Fruit fly (Drosophila melanogaster) whole organism, embryonic: ENCODE results near the gene Fer3HCH.

Experiments used
- Abd-B ChIP-seq: fragments of 200-800 bp; sonication (Bioruptor generic); optimal IDR thresholded peaks from 2 replicates; lab custom pipeline; 2018; ENCODE audit warnings: missing biosample characterization, mild to moderate bottlenecking, missing genetic modification characterization, moderate library complexity
- Atf3 ChIP-seq: fragments of 200-800 bp; sonication (Bioruptor generic); optimal IDR thresholded peaks from 3 replicates; lab custom pipeline; 2016; ENCODE audit warnings: missing biosample characterization, missing genetic modification characterization
- Atf6 ChIP-seq: fragments of 200-800 bp; sonication (Bioruptor generic); IDR thresholded peaks from 2 replicates; pipeline ENCODE4 v1.3.6; 2022; ENCODE audit warnings: missing biosample characterization, missing genetic modification characterization
- B-H1 ChIP-seq: fragments of 200-800 bp; sonication (Bioruptor generic); IDR thresholded peaks from 3 replicates; pipeline ENCODE4 v1.3.6; 2022; ENCODE audit warnings: missing biosample characterization, missing genetic modification characterization
- CG10654 ChIP-seq: fragments of 200-800 bp; sonication (Bioruptor generic); optimal IDR thresholded peaks from 2 replicates; lab custom pipeline; 2016; ENCODE audit warnings: missing biosample characterization, missing genetic modification characterization
- CG11695 ChIP-seq: fragments of 200-800 bp; sonication (Bioruptor generic); IDR thresholded peaks from 3 replicates; pipeline ENCODE4 v1.3.6; 2022; ENCODE audit warnings: missing biosample characterization, missing genetic modification characterization
- CG14710 ChIP-seq: fragments of 200-800 bp; sonication (Bioruptor generic); optimal IDR thresholded peaks from 3 replicates; lab custom pipeline; 2019; ENCODE audit warnings: missing biosample characterization, mild to moderate bottlenecking, missing genetic modification characterization, moderate library complexity
- CG1602 ChIP-seq: fragments of 200-800 bp; sonication (Bioruptor generic); optimal IDR thresholded peaks from 3 replicates; lab custom pipeline; 2016; ENCODE audit warnings: missing biosample characterization, missing genetic modification characterization
- CG17328 ChIP-seq: fragments of 200-800 bp; sonication (Bioruptor generic); IDR thresholded peaks from 2 replicates; pipeline ENCODE4 v1.3.6; 2022; ENCODE audit warnings: missing biosample characterization, missing genetic modification characterization
- CG17802 ChIP-seq: fragments of 200-800 bp; sonication (Bioruptor generic); optimal IDR thresholded peaks from 2 replicates; lab custom pipeline; 2018; ENCODE audit warnings: missing biosample characterization, mild to moderate bottlenecking, missing genetic modification characterization, moderate library complexity
- CG2120 ChIP-seq: fragments of 200-800 bp; sonication (Bioruptor generic); optimal IDR thresholded peaks from 3 replicates; lab custom pipeline; 2016; ENCODE audit warnings: missing biosample characterization, missing genetic modification characterization
- CG30020 ChIP-seq: fragments of 200-800 bp; optimal IDR thresholded peaks from 2 replicates; lab custom pipeline; 2019; ENCODE audit warnings: missing biosample characterization, mild to moderate bottlenecking, missing genetic modification characterization, moderate library complexity
- CG33557 ChIP-seq: fragments of 200-800 bp; sonication (Bioruptor generic); optimal IDR thresholded peaks from 2 replicates; lab custom pipeline; 2019; ENCODE audit warnings: missing biosample characterization, mild to moderate bottlenecking, missing genetic modification characterization, moderate library complexity
- CG34376 ChIP-seq: fragments of 200-800 bp; sonication (Bioruptor generic); optimal IDR thresholded peaks from 2 replicates; lab custom pipeline; 2018; ENCODE audit warnings: missing biosample characterization, mild to moderate bottlenecking, missing genetic modification characterization
- CG4617 ChIP-seq: fragments of 200-800 bp; sonication (Bioruptor generic); optimal IDR thresholded peaks from 3 replicates; lab custom pipeline; 2016; ENCODE audit warnings: missing biosample characterization, missing genetic modification characterization, borderline replicate concordance
- CG5180 ChIP-seq: fragments of 200-800 bp; sonication (Bioruptor generic); optimal IDR thresholded peaks from 3 replicates; lab custom pipeline; 2017; ENCODE audit warnings: missing biosample characterization, missing genetic modification characterization, mild to moderate bottlenecking, moderate library complexity, missing genetic modification reagents
- CG5953 ChIP-seq: fragments of 200-800 bp; sonication (Bioruptor generic); IDR thresholded peaks from 2 replicates; pipeline ENCODE4 v1.3.6; 2022; ENCODE audit warnings: missing biosample characterization, missing genetic modification characterization
- CG6254 ChIP-seq: fragments of 200-800 bp; sonication (Bioruptor generic); optimal IDR thresholded peaks from 3 replicates; lab custom pipeline; 2017; ENCODE audit warnings: mild to moderate bottlenecking, missing biosample characterization, missing genetic modification reagents, missing genetic modification characterization
- CG6654 ChIP-seq: fragments of 200-800 bp; sonication (Bioruptor generic); optimal IDR thresholded peaks from 2 replicates; lab custom pipeline; 2017; ENCODE audit warnings: missing biosample characterization, mild to moderate bottlenecking, missing genetic modification characterization
- CG6683 ChIP-seq: fragments of 200-800 bp; sonication (Bioruptor generic); optimal IDR thresholded peaks from 2 replicates; lab custom pipeline; 2017; ENCODE audit warnings: missing biosample characterization, mild to moderate bottlenecking, missing genetic modification characterization, missing genetic modification reagents
- CG7963 ChIP-seq: fragments of 200-800 bp; sonication (Bioruptor generic); IDR thresholded peaks from 3 replicates; pipeline ENCODE4 v1.3.6; 2022; ENCODE audit warnings: missing biosample characterization, missing genetic modification characterization; ENCODE audit not compliant: partially characterized antibody
- CG8290 ChIP-seq, 3 experiments: fragments of 200-800 bp; sonication (Bioruptor generic); optimal IDR thresholded peaks; 2 replicates each; lab custom pipeline; 2016 to 2019; ENCODE audit warnings: missing biosample characterization in 3 of 3, missing genetic modification characterization in 3 of 3, mild to moderate bottlenecking in 2 of 3, moderate library complexity in 1 of 3
- Camta ChIP-seq: fragments of 200-800 bp; sonication (Bioruptor generic); optimal IDR thresholded peaks from 2 replicates; lab custom pipeline; 2016; ENCODE audit warnings: missing biosample characterization, missing genetic modification characterization
- Chrac-16 ChIP-seq: fragments of 200-800 bp; sonication (Bioruptor generic); optimal IDR thresholded peaks from 3 replicates; lab custom pipeline; 2016; ENCODE audit warnings: missing biosample characterization, missing genetic modification characterization
- HLH54F ChIP-seq: fragments of 200-800 bp; sonication (Bioruptor generic); optimal IDR thresholded peaks from 3 replicates; lab custom pipeline; 2016; ENCODE audit warnings: missing biosample characterization, missing genetic modification characterization
- Mad ChIP-seq: fragments of 200-800 bp; sonication (Bioruptor generic); optimal IDR thresholded peaks from 2 replicates; lab custom pipeline; 2016; ENCODE audit warnings: missing biosample characterization, missing genetic modification characterization
- NC2β ChIP-seq: fragments of 200-800 bp; sonication (Bioruptor generic); optimal IDR thresholded peaks from 2 replicates; lab custom pipeline; 2016; ENCODE audit warnings: missing biosample characterization, missing genetic modification characterization
- Nf-YB ChIP-seq: fragments of 200-800 bp; sonication (Bioruptor generic); optimal IDR thresholded peaks from 3 replicates; lab custom pipeline; 2019; ENCODE audit warnings: missing biosample characterization, mild to moderate bottlenecking, missing genetic modification characterization, moderate library complexity
- Ptx1 ChIP-seq: fragments of 200-800 bp; sonication (Bioruptor generic); IDR thresholded peaks from 2 replicates; pipeline ENCODE4 v1.3.6; 2022; ENCODE audit warnings: missing biosample characterization, missing genetic modification characterization
- Rfx ChIP-seq: fragments of 200-800 bp; sonication (Bioruptor generic); IDR thresholded peaks from 2 replicates; pipeline ENCODE4 v1.3.6; 2022; ENCODE audit warnings: missing biosample characterization, missing genetic modification characterization
- Rx ChIP-seq: fragments of 200-800 bp; sonication (Bioruptor generic); IDR thresholded peaks from 2 replicates; pipeline ENCODE4 v1.3.6; 2022; ENCODE audit warnings: missing biosample characterization, missing genetic modification characterization
- Sin3A ChIP-seq: fragments of >200 bp; optimal IDR thresholded peaks from 2 replicates; lab custom pipeline; 2018
- Ssrp ChIP-seq: fragments of 200-800 bp; sonication (Bioruptor generic); optimal IDR thresholded peaks from 2 replicates; lab custom pipeline; 2018; ENCODE audit warnings: missing biosample characterization, mild to moderate bottlenecking, missing genetic modification characterization, moderate library complexity
- Tbp ChIP-seq: fragments of >200 bp; optimal IDR thresholded peaks from 2 replicates; lab custom pipeline; 2018; ENCODE audit warnings: missing biosample characterization, missing genetic modification characterization
- Xbp1 ChIP-seq: fragments of 200-800 bp; sonication (Bioruptor generic); optimal IDR thresholded peaks from 3 replicates; lab custom pipeline; 2016; ENCODE audit warnings: missing biosample characterization, mild to moderate bottlenecking, missing genetic modification characterization
- Xrp1 ChIP-seq: fragments of 200-800 bp; sonication (Bioruptor generic); IDR thresholded peaks from 2 replicates; pipeline ENCODE4 v1.3.6; 2022; ENCODE audit warnings: missing biosample characterization, missing genetic modification characterization
- bab2 ChIP-seq: fragments of 200-800 bp; sonication (Bioruptor generic); optimal IDR thresholded peaks from 2 replicates; lab custom pipeline; 2016; ENCODE audit warnings: missing biosample characterization, missing genetic modification characterization
- bcd ChIP-seq: fragments of 200-800 bp; sonication (Bioruptor generic); optimal IDR thresholded peaks from 2 replicates; lab custom pipeline; 2017; ENCODE audit warnings: missing biosample characterization, mild to moderate bottlenecking, missing genetic modification characterization
- dpn ChIP-seq, 2 experiments: fragments of 200-800 bp; sonication (Bioruptor generic); optimal IDR thresholded peaks; 3 replicates each; lab custom pipeline; 2016; ENCODE audit warnings: missing biosample characterization in 2 of 2, missing genetic modification characterization in 2 of 2
- insv ChIP-seq, 2 experiments: fragments of 200-800 bp; sonication (Bioruptor generic); optimal IDR thresholded peaks; 3 replicates each; lab custom pipeline; 2016 to 2018; ENCODE audit warnings: missing biosample characterization in 2 of 2, missing genetic modification characterization in 2 of 2
- ken ChIP-seq: fragments of 200-800 bp; sonication (Bioruptor generic); IDR thresholded peaks from 3 replicates; pipeline ENCODE4 v1.3.6; 2022; ENCODE audit warnings: missing biosample characterization, missing genetic modification characterization
- oc ChIP-seq: fragments of 200-800 bp; sonication (Bioruptor generic); optimal IDR thresholded peaks from 2 replicates; lab custom pipeline; 2018; ENCODE audit warnings: missing biosample characterization, mild to moderate bottlenecking, missing genetic modification characterization, moderate library complexity
- p53 ChIP-seq: fragments of 200-800 bp; sonication (Bioruptor generic); optimal IDR thresholded peaks from 2 replicates; lab custom pipeline; 2016; ENCODE audit warnings: missing biosample characterization, missing genetic modification characterization
- pros ChIP-seq: fragments of 200-800 bp; sonication (Bioruptor generic); optimal IDR thresholded peaks from 3 replicates; lab custom pipeline; 2019; ENCODE audit warnings: missing biosample characterization, mild to moderate bottlenecking, missing genetic modification characterization, moderate library complexity
- pum ChIP-seq: fragments of 200-800 bp; sonication (Bioruptor generic); optimal IDR thresholded peaks from 2 replicates; lab custom pipeline; 2016; ENCODE audit warnings: missing biosample characterization, missing genetic modification characterization
- sens ChIP-seq: fragments of 200-800 bp; sonication (Bioruptor generic); peaks from one replicate; lab custom pipeline; 2016; ENCODE audit warnings: missing biosample characterization, missing genetic modification characterization
- so ChIP-seq: fragments of 200-800 bp; sonication (Bioruptor generic); IDR thresholded peaks from 3 replicates; pipeline ENCODE4 v1.3.6; 2022; ENCODE audit warnings: missing biosample characterization, missing genetic modification characterization
- tll ChIP-seq, 2 experiments: fragments of 200-800 bp in 1 of 2; fragments of >200 bp in 1 of 2; sonication (Bioruptor generic) in 1 of 2; optimal IDR thresholded peaks; 2 replicates each; lab custom pipeline; 2017 to 2019; ENCODE audit warnings: missing biosample characterization in 2 of 2, missing genetic modification characterization in 2 of 2, mild to moderate bottlenecking in 1 of 2, moderate library complexity in 1 of 2
- unpg ChIP-seq: fragments of 200-800 bp; sonication (Bioruptor generic); optimal IDR thresholded peaks from 3 replicates; lab custom pipeline; 2018; ENCODE audit warnings: missing biosample characterization, mild to moderate bottlenecking, missing genetic modification characterization, moderate library complexity

Gene Fer3HCH

DNA sequence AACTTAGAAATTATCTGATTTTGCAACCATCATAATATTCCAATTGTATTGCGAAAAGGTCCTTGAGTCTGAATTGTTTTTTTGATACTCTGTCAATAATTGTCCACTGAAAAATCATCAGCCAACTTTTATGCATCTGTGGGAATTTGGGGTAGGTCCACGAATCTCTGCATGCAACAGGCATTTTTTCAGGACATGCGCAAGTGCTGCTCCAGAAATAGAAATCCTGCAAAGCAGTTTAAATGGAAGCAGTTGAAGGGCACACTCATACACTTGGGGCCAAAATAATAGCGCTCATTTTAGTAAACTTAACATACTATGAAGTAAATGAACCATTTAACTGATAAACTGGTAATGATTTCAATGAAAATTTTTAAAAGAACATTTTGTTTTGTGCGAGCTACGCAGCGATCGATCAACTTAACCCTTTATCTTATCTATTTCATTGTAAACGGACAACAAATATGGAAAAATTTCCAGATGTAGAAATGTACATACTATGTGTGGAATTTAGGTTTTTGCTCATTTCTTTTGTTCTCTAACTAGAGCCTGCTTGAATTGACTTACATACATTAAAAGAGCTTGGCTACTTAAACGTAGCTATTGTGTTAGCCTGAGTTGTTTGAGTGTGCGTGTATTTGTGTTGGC, 22.3 kb upstream of the Fer3HCH start (continued):
- TF ChIP-seq CG5953 (GFP tag; lab: Robert Waterston, UW), result no peak
- TF ChIP-seq Chrac-16 (GFP tag; lab: Kevin White, UChicago), result peak; percentile 67
- no peak for TF ChIP-seq Tbp (GFP tag; lab: Kevin White, UChicago)
- peak; percentile 69 for TF ChIP-seq Camta
- no peak for TF ChIP-seq insv (GFP tag; optimal IDR thresholded peaks at IDR 0.05; lab: Kevin White, UChicago)
- TF ChIP-seq Xbp1 (GFP tag; lab: Kevin White, UChicago), result peak; percentile 69
- peak; percentile 57; the same call in 1 of the 2 replicates for TF ChIP-seq Xrp1 (GFP tag; lab: Robert Waterston, UW)
- no peak for TF ChIP-seq Sin3A (lab: Kevin White, UChicago)
- peak; percentile 76 for TF ChIP-seq CG14710 (tag; lab: Kevin White, UChicago)
- peak; percentile 96 for TF ChIP-seq sens (GFP tag; lab: Kevin White, UChicago)
- TF ChIP-seq tll (GFP tag; optimal IDR thresholded peaks at IDR 0.05; lab: Kevin White, UChicago), result no peak
- TF ChIP-seq Ptx1 (GFP tag; lab: Robert Waterston, UW), result peak; percentile 56
- TF ChIP-seq CG8290 (GFP tag; optimal IDR thresholded peaks at IDR 0.05; lab: Kevin White, UChicago), result peak; percentile 13
- peak in 1 of 2 experiments; percentile 40 for TF ChIP-seq CG8290 (tag; optimal IDR thresholded peaks at IDR 0.05; lab: Kevin White, UChicago)
- peak; percentile 42 for TF ChIP-seq Abd-B (GFP tag; lab: Kevin White, UChicago)
- TF ChIP-seq Atf6, result 0 out of 2 replicates have a peak, but pooled peaks have one; percentile 30
- no peak for TF ChIP-seq oc (tag; lab: Kevin White, UChicago)
- peak; percentile 45; the same call in 1 of the 3 replicates for TF ChIP-seq CG11695 (GFP tag; lab: Robert Waterston, UW)
- peak; percentile 68 to 72 for TF ChIP-seq dpn (GFP tag; optimal IDR thresholded peaks at IDR 0.05; lab: Kevin White, UChicago)
- peak; percentile 24 for TF ChIP-seq Atf3 (GFP tag; lab: Kevin White, UChicago)
- TF ChIP-seq so (GFP tag; lab: Robert Waterston, UW), result peak; percentile 34; the same call in 1 of the 3 replicates
- TF ChIP-seq CG7963 (GFP tag; lab: Robert Waterston, UW), result no peak
- peak; percentile 33; the same call in 1 of the 2 replicates for TF ChIP-seq CG17328
- peak; percentile 62 for TF ChIP-seq unpg (GFP tag; lab: Kevin White, UChicago)
- peak; percentile 51 for TF ChIP-seq Nf-YB (GFP tag; lab: Kevin White, UChicago)
- TF ChIP-seq pros (GFP tag; lab: Kevin White, UChicago), result no peak
- TF ChIP-seq CG4617 (GFP tag; lab: Kevin White, UChicago), result peak; percentile 20
- peak; percentile 73 for TF ChIP-seq CG1602 (GFP tag; lab: Kevin White, UChicago)
- peak; percentile 52 for TF ChIP-seq CG6654 (GFP tag; lab: Kevin White, UChicago)
- TF ChIP-seq NC2β (GFP tag; lab: Kevin White, UChicago), result peak; percentile 47
- peak; percentile 31 for TF ChIP-seq pum (GFP tag; lab: Kevin White, UChicago)
- peak; percentile 50 for TF ChIP-seq CG6254 (GFP tag; lab: Kevin White, UChicago)
- peak; percentile 70 for TF ChIP-seq CG33557 (GFP tag; lab: Kevin White, UChicago)
- TF ChIP-seq Rx (GFP tag; lab: Robert Waterston, UW), result no peak
- TF ChIP-seq CG34376 (GFP tag; lab: Kevin White, UChicago), result peak; percentile 63
- peak; percentile 15 for TF ChIP-seq p53 (GFP tag; lab: Kevin White, UChicago)
- TF ChIP-seq Mad (GFP tag; lab: Kevin White, UChicago), result peak; percentile 53
- peak; percentile 52 for TF ChIP-seq bab2
- peak; percentile 39 for TF ChIP-seq CG10654 (GFP tag; lab: Kevin White, UChicago)
- TF ChIP-seq CG30020, result peak; percentile 35
- peak; percentile 72 for TF ChIP-seq CG2120
- TF ChIP-seq bcd, result peak; percentile 67
- TF ChIP-seq CG5180, result peak; percentile 49
- peak; percentile 58 for TF ChIP-seq Rfx (GFP tag; lab: Robert Waterston, UW)
- peak; percentile 12 for TF ChIP-seq CG17802
- TF ChIP-seq B-H1 (GFP tag; lab: Robert Waterston, UW), result no peak
- peak; percentile 50 for TF ChIP-seq CG6683 (GFP tag; lab: Kevin White, UChicago)
- peak; percentile 57 for TF ChIP-seq HLH54F (GFP tag; lab: Kevin White, UChicago)
- peak; percentile 71 for TF ChIP-seq Ssrp (tag; lab: Kevin White, UChicago)
- TF ChIP-seq ken (GFP tag; lab: Robert Waterston, UW), result peak; percentile 66; the same call in 1 of the 3 replicates
